Fruit fly (Drosophila melanogaster): ENCODE measurements around the gene CG34295.
"Not testable (repeated sequence)": the region's sequence is repeated elsewhere in the genome, so short reads cannot be mapped to it uniquely, and the experiment has no call there.

CG34295 gene

DNA sequence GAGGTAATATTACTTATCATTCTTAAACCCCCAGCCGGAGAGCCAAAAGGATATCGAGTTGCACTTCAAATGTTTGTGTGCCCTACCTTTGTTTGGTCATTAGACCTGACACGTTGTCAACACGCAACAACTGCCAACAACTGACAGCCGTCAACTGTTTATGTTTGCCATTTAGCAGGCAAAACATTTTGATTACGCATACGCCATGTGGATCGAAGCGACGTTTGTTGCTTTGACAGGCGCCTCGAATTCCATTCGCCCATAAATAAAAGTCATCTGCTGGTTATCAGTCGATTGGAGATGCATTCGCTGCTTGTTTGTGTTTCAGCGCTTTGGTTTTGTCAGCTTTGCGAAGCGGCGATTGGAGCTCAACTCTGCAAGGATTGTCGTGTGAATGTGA, at the start of gene CG34295:
Gene CG34295, plus strand, starts transcription at position 301 of the 400 bp plus-strand sequence.
- TF ChIP-seq CG8478 (optimal IDR thresholded peaks at IDR 0.05) (no peak), CTCF (optimal IDR thresholded peaks at IDR 0.05) (no peak)

DNA sequence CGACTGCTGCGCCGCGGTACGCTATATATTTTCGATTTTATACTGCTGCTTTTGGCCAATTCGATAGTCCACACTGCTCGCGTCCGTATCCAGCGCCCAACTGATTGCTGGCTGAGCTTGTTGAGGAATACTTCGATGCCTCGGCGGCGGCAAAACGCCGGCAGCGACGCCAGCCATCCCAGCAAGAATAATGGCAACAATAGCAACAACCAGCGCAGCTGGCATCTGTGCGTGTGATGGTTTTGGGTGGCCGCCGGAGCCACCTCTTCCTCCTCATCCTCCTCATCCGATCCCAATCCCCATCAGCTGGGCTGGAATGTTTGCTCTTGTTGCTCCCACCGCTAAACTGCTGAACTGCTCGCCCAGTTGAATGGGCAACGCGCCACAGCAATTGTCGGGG, 44.7 kb upstream of the CG34295 start, which contains the start of gene AstA-R2:
Gene AstA-R2, minus strand, starts transcription at position 101 of the 400 bp plus-strand sequence.
- TF ChIP-seq CG8478 (optimal IDR thresholded peaks at IDR 0.05) (no peak), CTCF (optimal IDR thresholded peaks at IDR 0.05) (no peak)

- TF ChIP-seq CG8478 (optimal IDR thresholded peaks at IDR 0.05) (no peak), CTCF (optimal IDR thresholded peaks at IDR 0.05) (no peak)
Measured at dm6 chr3R:28751611-28752129, 37.7 kb upstream of the CG34295 start, which contains the start of gene CG10000. Gene CG10000, minus strand, starts transcription at chr3R:28751661.

DNA sequence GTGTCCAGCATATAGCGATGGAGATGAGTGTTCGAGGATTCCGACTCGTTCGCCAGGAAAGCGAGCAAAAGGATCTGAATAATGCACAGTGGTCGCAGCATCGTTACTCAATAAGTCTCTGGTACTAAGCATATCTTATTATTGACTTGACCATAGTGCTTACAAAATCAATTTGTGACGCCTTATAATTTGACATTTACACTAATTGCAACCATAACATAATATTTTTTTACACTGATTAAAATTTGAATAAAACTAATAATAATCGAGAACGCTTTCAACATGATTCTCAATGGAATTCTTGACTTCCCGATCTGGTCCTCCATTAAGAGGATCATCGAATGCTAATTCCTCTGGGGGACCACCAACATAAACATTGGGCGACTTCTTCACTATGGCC, 32.5 kb upstream of the CG34295 start, which contains the start of gene CG9997:
Gene CG9997, minus strand, starts transcription at position 101 of the 400 bp plus-strand sequence.
- no peak for TF ChIP-seq CTCF (optimal IDR thresholded peaks at IDR 0.05)

DNA sequence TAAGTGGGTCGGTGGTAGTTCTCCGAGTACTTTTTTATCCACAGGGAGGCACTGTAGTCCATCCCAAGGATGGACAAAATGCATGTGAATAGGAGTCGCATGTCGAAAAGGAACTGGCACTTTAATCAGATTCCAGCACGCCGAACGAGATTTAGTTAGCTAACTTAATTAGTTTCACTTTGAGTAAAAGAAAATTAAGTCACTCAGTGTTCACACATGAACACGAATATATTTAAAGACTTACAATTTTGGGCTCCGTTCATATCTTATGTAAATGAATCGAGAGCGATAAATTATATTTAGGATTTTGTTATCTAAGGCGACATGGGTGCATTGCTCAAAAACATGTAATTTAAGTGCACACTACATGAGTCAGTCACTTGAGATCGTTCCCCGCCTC, 31.3 kb upstream of the CG34295 start, which contains the start of gene aqrs:
Gene aqrs, minus strand, starts transcription at position 101 of the 400 bp plus-strand sequence.
- not testable (repeated sequence) for TF ChIP-seq CG8478, CTCF (optimal IDR thresholded peaks at IDR 0.05)

DNA sequence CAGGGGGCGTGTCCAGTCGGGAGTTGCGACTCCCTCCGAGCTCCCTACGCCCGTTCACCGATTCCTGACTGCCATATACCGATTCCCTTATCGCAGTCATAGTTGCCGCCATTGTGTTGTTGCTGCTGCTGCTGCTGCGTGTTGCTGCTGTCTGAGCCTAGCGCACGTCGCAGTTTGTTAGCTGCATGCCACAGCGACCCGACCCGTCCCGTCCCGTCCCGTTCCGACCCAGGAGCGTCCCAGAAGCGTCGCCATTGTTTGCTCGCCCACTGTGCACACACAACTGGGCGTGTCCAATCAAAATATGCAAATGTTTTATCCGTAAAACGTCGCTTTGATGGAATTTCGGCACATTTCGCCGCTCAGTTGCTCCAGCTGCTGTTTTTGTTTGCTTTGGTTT, 13.7 kb upstream of the CG34295 start:
- TF ChIP-seq CTCF (optimal IDR thresholded peaks at IDR 0.05) (no peak), CG8478 (optimal IDR thresholded peaks at IDR 0.05) (no peak)

- TF ChIP-seq CTCF (optimal IDR thresholded peaks at IDR 0.05): no peak
- TF ChIP-seq CG8478 (optimal IDR thresholded peaks at IDR 0.05): no peak
Measured at dm6 chr3R:28790222-28790621, 805 bp downstream of the CG34295 start, which contains the start of gene intr. Gene intr, plus strand, starts transcription at chr3R:28790522.

- no peak for TF ChIP-seq CTCF (optimal IDR thresholded peaks at IDR 0.05)
- TF ChIP-seq CG8478 (optimal IDR thresholded peaks at IDR 0.05): no peak
Measured at dm6 chr3R:28805164-28805563, 15.7 kb downstream of the CG34295 start.

DNA sequence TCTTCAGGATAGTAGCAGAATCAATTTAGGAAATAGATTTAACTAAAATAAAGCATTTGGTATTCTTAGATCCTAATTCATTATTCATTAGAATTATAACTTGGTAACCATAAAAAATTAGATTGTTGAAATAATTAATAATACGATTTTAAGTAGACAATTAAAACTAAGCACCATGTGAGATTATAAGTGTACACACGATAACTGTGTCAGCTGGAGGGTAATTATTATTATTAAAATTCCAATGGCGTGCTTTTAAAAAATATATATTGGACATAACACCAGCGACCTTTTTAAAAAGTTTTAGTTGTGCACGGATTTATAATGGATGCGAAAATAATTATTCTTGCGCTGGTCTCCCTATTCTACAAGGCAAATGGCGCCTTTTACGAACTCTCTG, 17.0 kb downstream of the CG34295 start, which contains the start of gene CheB98a:
Gene CheB98a, plus strand, starts transcription at position 301 of the 400 bp plus-strand sequence.
- TF ChIP-seq CTCF (optimal IDR thresholded peaks at IDR 0.05): no peak
- TF ChIP-seq CG8478 (optimal IDR thresholded peaks at IDR 0.05): no peak

DNA sequence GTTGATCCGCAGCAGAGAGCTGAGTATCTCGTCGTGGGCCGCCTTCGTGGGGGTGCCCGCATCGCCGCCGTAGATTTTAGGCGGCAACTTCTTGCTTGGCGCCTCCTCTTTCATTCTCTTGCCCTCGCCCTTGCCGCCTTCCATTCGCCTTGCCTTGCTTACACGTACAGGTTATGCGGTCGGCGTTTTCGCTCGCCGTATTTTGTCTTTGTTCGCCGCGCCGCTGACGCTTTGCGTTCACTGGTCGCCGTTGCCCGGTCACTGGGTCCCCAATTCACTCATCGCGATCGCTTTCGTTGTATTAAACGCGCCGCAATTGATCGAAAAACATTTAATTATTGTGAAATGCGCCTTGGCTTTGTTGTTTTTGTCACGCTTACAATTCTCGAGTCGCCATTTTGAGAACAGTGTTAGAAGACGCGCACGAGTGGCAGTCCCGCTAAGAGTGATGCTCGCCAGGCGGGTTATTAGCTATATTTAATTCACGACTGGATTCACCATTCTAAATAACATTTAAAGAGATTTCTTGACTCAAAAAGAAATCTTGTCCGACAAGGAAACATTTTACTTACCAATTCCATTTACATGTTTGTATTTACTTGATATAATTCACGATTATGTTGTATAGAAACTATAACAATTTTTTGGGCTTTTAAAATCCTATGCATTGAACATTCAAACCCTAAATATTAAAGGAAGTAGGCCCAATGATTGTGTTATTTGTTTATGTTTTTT, 21.7 kb downstream of the CG34295 start, which contains the start of gene wdn:
Gene wdn, minus strand, starts transcription at position 396 of the 735 bp plus-strand sequence.
- TF ChIP-seq CTCF (optimal IDR thresholded peaks at IDR 0.05): no peak

DNA sequence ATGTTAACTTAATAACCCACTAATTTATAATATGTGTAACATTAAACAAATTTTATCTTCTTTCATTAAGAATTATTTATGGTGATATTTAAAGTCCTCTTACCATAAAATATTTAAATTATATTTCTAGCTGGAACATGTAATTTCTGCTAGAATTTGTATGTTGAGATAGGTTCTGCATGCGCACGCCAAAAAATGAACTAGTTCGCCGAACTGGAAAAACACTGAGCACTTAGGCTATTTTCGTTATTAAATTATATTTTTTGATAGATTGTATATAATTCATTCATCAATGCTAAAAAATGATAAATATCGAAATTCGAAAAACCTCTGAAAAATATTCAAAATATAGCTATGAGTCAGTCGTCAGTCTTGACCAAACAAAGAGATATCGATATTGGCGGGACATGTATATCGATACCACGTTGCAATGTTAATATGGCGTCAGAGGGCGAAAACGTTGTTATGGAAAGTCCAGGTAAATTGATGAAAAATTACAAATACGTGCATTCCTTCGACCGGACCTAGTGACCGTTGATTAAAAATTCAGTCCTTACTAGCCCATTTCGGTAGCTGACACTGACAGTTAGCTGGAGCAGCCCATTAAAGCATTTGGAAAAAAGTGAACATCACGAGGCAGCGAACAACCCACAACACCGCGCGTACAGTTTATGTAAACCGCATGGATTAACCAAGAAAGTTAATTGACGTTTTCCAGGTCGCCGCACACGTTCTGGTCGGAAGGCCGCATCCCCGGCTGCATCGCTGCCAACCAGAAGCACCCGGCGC, 22.5 kb downstream of the CG34295 start, which contains the start of gene Prp39:
Gene Prp39, plus strand, starts transcription at position 426 of the 789 bp plus-strand sequence.
- TF ChIP-seq CG8478 (optimal IDR thresholded peaks at IDR 0.05): no peak
- no peak for TF ChIP-seq CTCF (optimal IDR thresholded peaks at IDR 0.05)

DNA sequence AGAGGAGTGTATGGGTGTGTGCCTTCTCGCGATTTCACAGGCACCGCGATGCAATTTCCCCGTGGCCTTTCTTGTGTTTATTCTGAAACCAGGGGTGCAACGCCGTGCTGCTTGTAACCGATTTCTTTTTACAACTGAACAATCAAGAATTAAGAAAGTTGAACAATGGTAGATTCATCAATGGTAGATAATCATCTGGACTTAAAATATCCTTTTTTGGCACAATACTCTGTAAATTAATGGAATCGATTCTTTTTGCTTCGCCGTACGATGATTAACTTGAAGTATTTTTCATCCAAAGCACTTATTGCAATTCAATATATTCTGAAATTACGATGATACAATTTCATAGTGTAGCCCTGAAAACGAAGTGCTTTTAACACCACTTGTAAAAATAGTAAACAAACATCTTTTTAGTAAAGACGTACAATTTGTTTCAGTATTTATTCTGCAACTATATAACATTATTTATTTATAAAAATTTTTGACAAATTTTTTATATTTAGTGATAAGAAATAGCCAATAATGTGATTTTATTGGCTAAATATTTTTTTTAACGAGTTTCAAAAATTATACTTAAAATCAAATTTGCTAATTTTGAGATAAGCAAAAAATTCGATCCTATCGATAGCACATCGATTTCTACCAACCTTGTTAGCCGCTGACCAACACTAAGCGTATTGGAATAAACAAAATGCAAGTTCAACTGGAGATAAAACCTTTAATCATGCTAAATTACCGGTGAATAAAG, 30.3 kb downstream of the CG34295 start, which contains the start of the genes CG1523 and CG1647:
Gene CG1523, minus strand, starts transcription at position 114 of the 751 bp plus-strand sequence.
Gene CG1647, plus strand, starts transcription at position 667 of the 751 bp plus-strand sequence.
- TF ChIP-seq CTCF (optimal IDR thresholded peaks at IDR 0.05) (no peak), CG8478 (optimal IDR thresholded peaks at IDR 0.05) (no peak)

DNA sequence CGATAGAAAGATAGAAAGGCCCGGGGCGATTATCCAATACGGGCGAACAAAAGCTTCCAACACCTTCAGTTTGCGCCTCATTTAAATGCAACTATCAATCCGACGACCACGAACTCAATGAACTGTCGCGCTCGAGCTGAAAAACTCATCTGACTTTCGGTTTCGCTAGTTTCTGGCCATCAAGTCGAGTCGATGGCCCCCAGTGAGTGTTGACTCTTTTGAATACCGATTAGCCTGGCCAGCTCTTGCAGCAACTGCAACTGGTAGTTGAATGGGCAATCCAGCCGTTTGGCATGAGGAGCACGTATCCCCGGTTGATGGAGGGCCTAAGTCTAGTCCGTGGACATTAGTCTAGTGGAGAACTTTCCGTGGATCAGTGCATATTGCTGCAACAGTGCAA, 37.8 kb downstream of the CG34295 start:
- no peak for TF ChIP-seq CTCF (optimal IDR thresholded peaks at IDR 0.05)
- no peak for TF ChIP-seq CG8478 (optimal IDR thresholded peaks at IDR 0.05)

dm6 chr3R:28829328-28829916, 40.0 kb downstream of the CG34295 start:
- TF ChIP-seq CG8478 (optimal IDR thresholded peaks at IDR 0.05): no peak
- no peak for TF ChIP-seq CTCF (optimal IDR thresholded peaks at IDR 0.05)

Data from S2 (cell line).